Worm (Caenorhabditis elegans) whole organism, midembryonic: ENCODE data around the gene fbxa-14.
"Not testable (repeated sequence)": the region's sequence is repeated elsewhere in the genome, so short reads cannot be mapped to it uniquely, and the experiment has no call there.

Experiments
- cog-1 ChIP-seq: sonication (generic microtip); optimal IDR thresholded peaks from 2 replicates; lab custom pipeline; 2016; ENCODE audit warnings: missing genetic modification characterization, missing compliant biosample characterization
- klf-2 ChIP-seq: fragments of 200-800 bp; sonication (Bioruptor generic); conservative IDR thresholded peaks from 2 replicates; pipeline ENCODE4 v1.3.6; 2022; ENCODE audit warnings: missing genetic modification reagents, missing genetic modification characterization, missing compliant biosample characterization
- ref-1 ChIP-seq: fragments of 200-800 bp; sonication (Bioruptor generic); conservative IDR thresholded peaks from 2 replicates; pipeline ENCODE4 v1.3.6; 2022; ENCODE audit warnings: missing genetic modification reagents, missing genetic modification characterization, missing compliant biosample characterization
- ztf-23 ChIP-seq: fragments of 200-800 bp; sonication (Bioruptor generic); IDR thresholded peaks from 2 replicates; pipeline ENCODE4 v1.3.6; 2022; ENCODE audit warnings: missing genetic modification reagents, missing genetic modification characterization, missing compliant biosample characterization

DNA sequence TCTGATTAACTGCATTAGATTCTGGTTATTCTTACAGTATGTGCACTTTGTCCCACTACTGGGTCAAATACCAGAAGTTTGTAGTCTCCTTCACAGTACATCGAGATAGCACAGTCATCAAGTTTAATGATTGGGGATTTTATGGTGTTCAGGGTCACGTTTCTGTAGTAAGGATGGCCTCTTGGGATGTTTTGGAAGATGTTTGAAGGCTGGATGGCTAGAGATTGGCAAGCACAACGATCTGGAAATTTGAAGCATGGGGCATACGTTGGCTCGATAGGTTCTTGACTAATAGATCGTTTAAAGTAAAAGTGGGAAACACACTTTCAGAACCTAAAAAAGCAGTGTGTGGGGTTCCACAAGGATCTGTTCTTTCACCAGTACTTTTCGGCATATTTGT is 33.6 kb upstream of the fbxa-14 start, which contains the start of gene Y82E9BR.8:
- not testable (repeated sequence) for TF ChIP-seq ztf-23 (GFP tag; lab: Robert Waterston, UW); cog-1 (tag; lab: Kevin White, UChicago); ref-1 (GFP tag; lab: Robert Waterston, UW); klf-2 (GFP tag; lab: Robert Waterston, UW)
